Fruit fly (Drosophila melanogaster): ENCODE data around the gene Usp2.

Gene Usp2

dm6 chrX:22487667-22488593 is 32.3 kb downstream of the Usp2 start (continued):
- TF ChIP-seq Rfx (GFP tag; IDR thresholded peaks at IDR 0.05), result peak; percentile 73
- TF ChIP-seq lbe (GFP tag; optimal IDR thresholded peaks at IDR 0.05), result no peak
- no peak for TF ChIP-seq CG5180 (GFP tag; optimal IDR thresholded peaks at IDR 0.05)
- TF ChIP-seq Ptx1 (GFP tag; IDR thresholded peaks at IDR 0.05), result peak; percentile 68
- peak; percentile 18; the same call in 1 of the 2 replicates for TF ChIP-seq sisA (GFP tag; IDR thresholded peaks at IDR 0.05)
- TF ChIP-seq rib (GFP tag; IDR thresholded peaks at IDR 0.05), result peak; percentile 70; the same call in 1 of the 2 replicates
- TF ChIP-seq CG2199 (GFP tag; IDR thresholded peaks at IDR 0.05), result 0 out of 3 replicates have a peak, but pooled peaks have one; percentile 9
- peak; percentile 44; the same call in 2 of the 3 replicates for TF ChIP-seq CG17361 (GFP tag; IDR thresholded peaks at IDR 0.05)
- no peak for TF ChIP-seq CG9609 (GFP tag; optimal IDR thresholded peaks at IDR 0.05)
- 0 out of 2 replicates have a peak, but pooled peaks have one; percentile 39 for TF ChIP-seq ranshi (GFP tag; IDR thresholded peaks at IDR 0.05)
- no peak for TF ChIP-seq trh (GFP tag; optimal IDR thresholded peaks at IDR 0.05)
- no peak for TF ChIP-seq danr (GFP tag; IDR thresholded peaks at IDR 0.05)
- no peak for TF ChIP-seq Bgb (GFP tag; IDR thresholded peaks at IDR 0.05; ENCODE audit: partially characterized antibody)
- TF ChIP-seq lilli (GFP tag; optimal IDR thresholded peaks at IDR 0.05), result peak; percentile 1
- TF ChIP-seq Myb (GFP tag; optimal IDR thresholded peaks at IDR 0.05), result peak; percentile 1
- no peak for TF ChIP-seq pb (GFP tag; optimal IDR thresholded peaks at IDR 0.05)
- no peak for TF ChIP-seq usp (GFP tag; optimal IDR thresholded peaks at IDR 0.05)
- no peak for TF ChIP-seq CG17802 (tag; optimal IDR thresholded peaks at IDR 0.05)
- TF ChIP-seq tio (GFP tag; optimal IDR thresholded peaks at IDR 0.05), result no peak
- TF ChIP-seq CG4730 (GFP tag; IDR thresholded peaks at IDR 0.05), result 0 out of 2 replicates have a peak, but pooled peaks have one; percentile 22
- 0 out of 2 replicates have a peak, but pooled peaks have one; percentile 32 for TF ChIP-seq chm (GFP tag; IDR thresholded peaks at IDR 0.05)
- TF ChIP-seq CG11696 (GFP tag; IDR thresholded peaks at IDR 0.05), result peak; percentile 74
- TF ChIP-seq ap (GFP tag; IDR thresholded peaks at IDR 0.05), result no peak
- peak; percentile 25 for TF ChIP-seq CG17385 (GFP tag; optimal IDR thresholded peaks at IDR 0.05)
- peak; percentile 42; the same call in 1 of the 3 replicates for TF ChIP-seq Aef1 (GFP tag; IDR thresholded peaks at IDR 0.05)
- TF ChIP-seq CG6175 (GFP tag; IDR thresholded peaks at IDR 0.05), result peak; percentile 63; the same call in 2 of the 3 replicates
- no peak for TF ChIP-seq CrebB (tag; optimal IDR thresholded peaks at IDR 0.05)
- TF ChIP-seq CG9727 (GFP tag; optimal IDR thresholded peaks at IDR 0.05), result no peak
- TF ChIP-seq CG43689 (GFP tag; IDR thresholded peaks at IDR 0.05), result no peak
- no peak for TF ChIP-seq pan (optimal IDR thresholded peaks at IDR 0.05)
- peak in 1 of 2 experiments; percentile 72 for TF ChIP-seq pan (GFP tag; optimal IDR thresholded peaks at IDR 0.05 in 1 of 2, IDR thresholded peaks at IDR 0.05 in 1 of 2)
- peak; percentile 56 for TF ChIP-seq CG3847 (GFP tag; IDR thresholded peaks at IDR 0.05)
- peak; percentile 46 for TF ChIP-seq CG2712 (tag; optimal IDR thresholded peaks at IDR 0.05)
- TF ChIP-seq btn (GFP tag; optimal IDR thresholded peaks at IDR 0.05), result no peak
- peak; percentile 41; the same call in 1 of the 2 replicates for TF ChIP-seq CG6689 (GFP tag; IDR thresholded peaks at IDR 0.05)
- no peak for TF ChIP-seq gsb-n (tag; optimal IDR thresholded peaks at IDR 0.05)
- no peak for TF ChIP-seq pita (GFP tag; optimal IDR thresholded peaks at IDR 0.05)
- TF ChIP-seq nau (GFP tag; optimal IDR thresholded peaks at IDR 0.05), result no peak
- TF ChIP-seq CG18599 (GFP tag; optimal IDR thresholded peaks at IDR 0.05), result peak; percentile 76
- peak; percentile 44 for TF ChIP-seq CG11247 (GFP tag; IDR thresholded peaks at IDR 0.05)
- TF ChIP-seq Sry-δ (GFP tag; optimal IDR thresholded peaks at IDR 0.05), result no peak
- peak; percentile 38 for TF ChIP-seq CG13775 (GFP tag; optimal IDR thresholded peaks at IDR 0.05)
- no peak for TF ChIP-seq Elba2 (GFP tag; optimal IDR thresholded peaks at IDR 0.05)
- 0 out of 2 replicates have a peak, but pooled peaks have one; percentile 8 for TF ChIP-seq Taf1 (GFP tag; IDR thresholded peaks at IDR 0.05)
- no peak for TF ChIP-seq yki (optimal IDR thresholded peaks at IDR 0.05)
- peak; percentile 51 for TF ChIP-seq Oli (tag; optimal IDR thresholded peaks at IDR 0.05)
- peak; percentile 58 for TF ChIP-seq CG31441 (GFP tag; IDR thresholded peaks at IDR 0.05)
- TF ChIP-seq CG15514 (GFP tag; optimal IDR thresholded peaks at IDR 0.05), result peak; percentile 6
- peak; percentile 26 for TF ChIP-seq BtbVII (GFP tag; optimal IDR thresholded peaks at IDR 0.05)
